Worm (Caenorhabditis elegans): Measurements from ENCODE around the gene lin-40.

The lin-40 gene

DNA sequence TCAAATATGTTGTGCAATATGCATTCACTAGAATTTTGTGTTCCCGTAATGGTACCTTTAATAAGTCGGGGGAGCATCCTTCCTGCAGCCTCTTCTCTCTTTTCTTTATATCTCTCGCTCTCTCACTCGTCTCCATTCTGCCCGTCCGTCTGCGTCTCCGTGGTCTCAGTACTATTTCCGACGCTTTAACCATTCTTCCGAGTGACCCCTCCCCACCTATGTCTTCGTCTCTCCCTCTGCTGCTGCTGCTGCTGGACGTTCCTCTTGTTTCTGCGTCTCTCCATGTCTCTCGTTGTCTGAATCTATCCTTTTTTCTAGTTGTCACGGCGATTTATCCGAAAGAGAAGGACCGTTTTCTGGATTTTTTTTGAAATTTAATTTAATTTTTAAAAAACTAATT lies 900 bp upstream of the lin-40 start (continued):
- no peak for TF ChIP-seq fkh-10 (GFP tag; optimal IDR thresholded peaks at IDR 0.05)
- no peak for TF ChIP-seq lin-15B (tag; optimal IDR thresholded peaks at IDR 0.05)
- TF ChIP-seq jun-1 (tag; optimal IDR thresholded peaks at IDR 0.05), result no peak
- no peak for TF ChIP-seq unc-39 (tag; optimal IDR thresholded peaks at IDR 0.05)
- no peak for TF ChIP-seq nhr-28 (tag; optimal IDR thresholded peaks at IDR 0.05)
- no peak for TF ChIP-seq ceh-82 (tag; optimal IDR thresholded peaks at IDR 0.05)
- no peak for TF ChIP-seq sea-2 (GFP tag; optimal IDR thresholded peaks at IDR 0.05)
- no peak for TF ChIP-seq ama-1 (optimal IDR thresholded peaks at IDR 0.05)
- no peak for TF ChIP-seq ztf-4 (tag; optimal IDR thresholded peaks at IDR 0.05)
- no peak for TF ChIP-seq nhr-67 (tag; optimal IDR thresholded peaks at IDR 0.05)
- no peak for TF ChIP-seq ceh-9 (tag; optimal IDR thresholded peaks at IDR 0.05)
- no peak for TF ChIP-seq egl-27 (tag; optimal IDR thresholded peaks at IDR 0.05)

DNA sequence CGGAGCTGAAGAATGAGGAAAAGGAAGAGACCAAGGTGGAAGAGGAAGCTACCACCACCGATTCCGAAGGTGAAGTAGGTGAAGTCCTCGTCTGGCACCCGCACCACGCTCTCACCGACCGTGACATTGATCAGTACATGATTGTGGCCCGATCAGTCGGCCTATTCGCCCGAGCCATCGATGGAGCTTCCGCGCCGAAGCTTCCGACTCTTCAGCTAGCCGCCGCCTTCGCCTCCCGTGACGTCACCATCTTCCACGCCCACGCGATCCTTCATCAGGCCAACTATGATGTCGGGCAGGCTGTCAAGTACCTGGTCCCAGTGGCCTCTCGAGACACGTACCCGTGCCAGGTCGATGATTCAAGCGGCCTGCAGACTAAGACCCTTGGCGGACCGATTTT lies 1.4 kb downstream of the lin-40 start:
- TF ChIP-seq nhr-12 (tag; optimal IDR thresholded peaks at IDR 0.05), result no peak
- no peak for TF ChIP-seq unc-39 (tag; optimal IDR thresholded peaks at IDR 0.05)
- TF ChIP-seq tbx-2 (tag; optimal IDR thresholded peaks at IDR 0.05), result no peak
- no peak for TF ChIP-seq sea-2 (GFP tag; optimal IDR thresholded peaks at IDR 0.05)
- no peak for TF ChIP-seq pqm-1 (tag; optimal IDR thresholded peaks at IDR 0.05)
- no peak for TF ChIP-seq ceh-28 (tag; optimal IDR thresholded peaks at IDR 0.05)
- no peak for TF ChIP-seq lin-15B (tag; optimal IDR thresholded peaks at IDR 0.05)
- TF ChIP-seq nhr-67 (tag; optimal IDR thresholded peaks at IDR 0.05), result no peak
- no peak for TF ChIP-seq ztf-4 (tag; optimal IDR thresholded peaks at IDR 0.05)
- no peak for TF ChIP-seq nhr-43 (tag; optimal IDR thresholded peaks at IDR 0.05; ENCODE audit: poor library complexity, severe bottlenecking)
- TF ChIP-seq ceh-82 (tag; optimal IDR thresholded peaks at IDR 0.05), result no peak
- TF ChIP-seq egl-27 (tag; optimal IDR thresholded peaks at IDR 0.05), result no peak
- TF ChIP-seq egl-5 (tag; optimal IDR thresholded peaks at IDR 0.05), result no peak
- TF ChIP-seq nhr-28 (tag; optimal IDR thresholded peaks at IDR 0.05), result no peak
- no peak for TF ChIP-seq nhr-11 (tag; optimal IDR thresholded peaks at IDR 0.05)
- no peak for TF ChIP-seq ztf-11 (tag; optimal IDR thresholded peaks at IDR 0.05)
- no peak for TF ChIP-seq R02D3.7 (tag; optimal IDR thresholded peaks at IDR 0.05)
- no peak for TF ChIP-seq fos-1 (tag; optimal IDR thresholded peaks at IDR 0.05)

DNA sequence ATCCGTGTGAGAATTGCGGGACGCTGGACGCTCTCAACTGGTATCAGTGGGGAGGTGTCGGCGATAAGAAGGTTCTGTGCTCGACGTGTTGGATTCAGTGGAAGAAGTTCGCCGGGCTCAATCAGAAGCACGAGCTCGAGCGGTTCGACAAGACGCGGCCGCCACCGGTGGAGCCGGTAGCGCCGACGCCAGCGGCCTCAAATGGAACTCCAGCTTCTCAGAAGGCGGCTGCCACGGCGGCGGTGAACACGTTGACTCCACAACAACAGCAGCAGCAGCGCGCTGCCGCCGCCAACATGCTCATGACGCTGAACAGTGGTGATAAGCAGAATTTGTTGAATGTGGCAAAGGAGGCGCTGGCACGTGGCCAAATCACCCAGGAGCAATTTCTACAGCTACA lies 2.1 kb downstream of the lin-40 start:
- no peak for TF ChIP-seq nfya-1 (tag; optimal IDR thresholded peaks at IDR 0.05; ENCODE audit: insufficient read depth)
- no peak for TF ChIP-seq pqm-1 (tag; optimal IDR thresholded peaks at IDR 0.05)
- no peak for TF ChIP-seq ztf-4 (tag; optimal IDR thresholded peaks at IDR 0.05)
- TF ChIP-seq fkh-2 (tag; optimal IDR thresholded peaks at IDR 0.05), result no peak
- TF ChIP-seq jun-1 (tag; optimal IDR thresholded peaks at IDR 0.05), result no peak
- no peak for TF ChIP-seq elt-3 (tag; optimal IDR thresholded peaks at IDR 0.05)
- no peak for TF ChIP-seq fkh-10 (GFP tag; optimal IDR thresholded peaks at IDR 0.05)
- no peak for TF ChIP-seq ZK546.5 (tag; optimal IDR thresholded peaks at IDR 0.05)
- TF ChIP-seq sea-2 (GFP tag; optimal IDR thresholded peaks at IDR 0.05), result no peak
- TF ChIP-seq unc-39 (tag; optimal IDR thresholded peaks at IDR 0.05), result no peak
- no peak for TF ChIP-seq nhr-12 (tag; optimal IDR thresholded peaks at IDR 0.05)
- TF ChIP-seq pha-4 (tag; optimal IDR thresholded peaks at IDR 0.05), result no peak
- no peak for TF ChIP-seq egl-27 (tag; optimal IDR thresholded peaks at IDR 0.05)
- TF ChIP-seq nhr-25 (tag; optimal IDR thresholded peaks at IDR 0.05), result no peak
- TF ChIP-seq elt-2 (tag; optimal IDR thresholded peaks at IDR 0.05), result no peak
- TF ChIP-seq aly-2 (tag; optimal IDR thresholded peaks at IDR 0.05), result no peak
- no peak for TF ChIP-seq snpc-4 (tag; optimal IDR thresholded peaks at IDR 0.05)
- TF ChIP-seq mml-1 (tag; optimal IDR thresholded peaks at IDR 0.05), result no peak
- no peak for TF ChIP-seq nhr-237 (tag; optimal IDR thresholded peaks at IDR 0.05)
- no peak for TF ChIP-seq nhr-11 (tag; optimal IDR thresholded peaks at IDR 0.05)

DNA sequence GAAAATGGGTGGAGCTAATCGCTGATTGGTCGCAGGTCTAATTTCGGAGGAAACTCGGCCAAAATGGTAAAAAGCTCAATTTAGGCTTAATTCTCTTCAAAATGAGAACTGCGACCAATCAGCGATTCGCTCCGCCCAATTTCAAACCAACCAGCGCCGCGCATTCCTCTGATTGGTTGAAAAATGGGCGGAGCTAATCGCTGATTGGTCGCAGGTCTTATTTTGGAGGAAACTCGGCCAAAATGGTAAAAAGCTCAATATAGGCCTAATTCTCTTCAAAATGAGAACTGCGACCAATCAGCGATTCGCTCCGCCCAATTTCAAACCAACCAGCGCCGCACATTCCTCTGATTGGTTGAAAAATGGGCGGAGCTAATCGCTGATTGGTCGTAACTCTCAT lies 2.8 kb downstream of the lin-40 start:
- TF ChIP-seq nfya-1 (tag; optimal IDR thresholded peaks at IDR 0.05; ENCODE audit: insufficient read depth), result peak; percentile 60

DNA sequence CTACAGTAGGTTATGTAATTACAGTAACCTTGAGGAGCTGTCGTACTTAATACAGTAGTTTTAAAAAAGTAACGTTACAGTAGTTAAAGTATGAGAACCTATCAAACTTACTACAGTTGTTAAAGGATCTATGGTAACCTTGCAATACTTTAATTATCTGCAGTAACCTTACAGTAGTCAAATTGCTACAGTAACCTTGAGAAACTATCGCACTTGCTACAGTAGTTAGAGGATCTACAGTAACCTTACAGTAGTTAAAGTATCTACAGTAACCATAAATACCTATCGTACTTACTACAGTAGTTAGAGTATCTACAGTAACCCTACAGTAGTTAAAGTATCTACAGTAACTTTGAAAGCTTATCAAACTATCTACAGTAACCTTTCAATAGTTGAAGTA lies 6.8 kb downstream of the lin-40 start:
- TF ChIP-seq ceh-9 (tag; optimal IDR thresholded peaks at IDR 0.05) (no peak), unc-62 (GFP tag; optimal IDR thresholded peaks at IDR 0.05) (no peak), fos-1 (tag; optimal IDR thresholded peaks at IDR 0.05) (no peak), pqm-1 (tag; optimal IDR thresholded peaks at IDR 0.05) (no peak), ztf-4 (tag; optimal IDR thresholded peaks at IDR 0.05) (no peak), eor-1 (tag; optimal IDR thresholded peaks at IDR 0.05) (no peak), ama-1 (optimal IDR thresholded peaks at IDR 0.05) (no peak), skn-1 (tag; optimal IDR thresholded peaks at IDR 0.05) (no peak), jun-1 (tag; optimal IDR thresholded peaks at IDR 0.05) (no peak), lsy-12 (tag; optimal IDR thresholded peaks at IDR 0.05) (no peak), elt-2 (tag; optimal IDR thresholded peaks at IDR 0.05) (no peak), fkh-10 (GFP tag; optimal IDR thresholded peaks at IDR 0.05) (no peak), nhr-23 (tag; optimal IDR thresholded peaks at IDR 0.05) (no peak), nhr-237 (tag; optimal IDR thresholded peaks at IDR 0.05) (no peak), aly-2 (tag; optimal IDR thresholded peaks at IDR 0.05) (no peak), pha-4 (tag; optimal IDR thresholded peaks at IDR 0.05) (no peak), sea-2 (GFP tag; optimal IDR thresholded peaks at IDR 0.05) (no peak)

All from whole organism, L3 larva.